Fruit fly (Drosophila melanogaster) whole organism, embryonic: ENCODE measurements around the gene mop.

Experiments
- B-H2 ChIP-seq: fragments of 200-800 bp; sonication (Bioruptor generic); optimal IDR thresholded peaks from 2 replicates; lab custom pipeline; 2018; ENCODE audit warnings: missing biosample characterization, mild to moderate bottlenecking, missing genetic modification characterization
- BEAF-32 ChIP-seq: fragments of 200-800 bp; sonication (Bioruptor generic); optimal IDR thresholded peaks from 3 replicates; lab custom pipeline; 2017; ENCODE audit warnings: missing biosample characterization, missing genetic modification characterization, mild to moderate bottlenecking, moderate library complexity, missing genetic modification reagents
- CG10366 ChIP-seq: fragments of 200-800 bp; sonication (Bioruptor generic); IDR thresholded peaks from 2 replicates; pipeline ENCODE4 v1.3.6; 2022; ENCODE audit warnings: missing biosample characterization, missing genetic modification characterization
- CG13296 ChIP-seq: fragments of 200-800 bp; sonication (Bioruptor generic); optimal IDR thresholded peaks from 3 replicates; lab custom pipeline; 2018; ENCODE audit warnings: missing biosample characterization, mild to moderate bottlenecking, missing genetic modification characterization
- CG14441 ChIP-seq: fragments of 200-800 bp; sonication (Bioruptor generic); IDR thresholded peaks from 2 replicates; pipeline ENCODE4 v1.3.6; 2022; ENCODE audit warnings: missing biosample characterization, missing genetic modification characterization
- CG14965 ChIP-seq: fragments of 200-800 bp; sonication (Bioruptor generic); optimal IDR thresholded peaks from 2 replicates; lab custom pipeline; 2016; ENCODE audit warnings: missing biosample characterization, missing genetic modification characterization, borderline replicate concordance
- CG1529 ChIP-seq: fragments of 200-800 bp; sonication (Bioruptor generic); optimal IDR thresholded peaks from 3 replicates; lab custom pipeline; 2018; ENCODE audit warnings: missing biosample characterization, missing genetic modification characterization
- CG15601 ChIP-seq: fragments of 200-800 bp; sonication (Bioruptor generic); optimal IDR thresholded peaks from 3 replicates; lab custom pipeline; 2019; ENCODE audit warnings: missing biosample characterization, mild to moderate bottlenecking, missing genetic modification characterization, moderate library complexity
- CG17361 ChIP-seq: fragments of 200-800 bp; sonication (Bioruptor generic); IDR thresholded peaks from 3 replicates; pipeline ENCODE4 v1.3.6; 2022; ENCODE audit warnings: missing biosample characterization, missing genetic modification characterization
- CG17829 ChIP-seq: fragments of 200-800 bp; optimal IDR thresholded peaks from 2 replicates; lab custom pipeline; 2019; ENCODE audit warnings: missing biosample characterization, mild to moderate bottlenecking, missing genetic modification characterization, moderate library complexity
- CG1792 ChIP-seq: fragments of 200-800 bp; sonication (Bioruptor generic); optimal IDR thresholded peaks from 2 replicates; lab custom pipeline; 2016; ENCODE audit warnings: missing biosample characterization, missing genetic modification characterization
- CG18764 ChIP-seq: fragments of 200-800 bp; sonication (Bioruptor generic); optimal IDR thresholded peaks from 3 replicates; lab custom pipeline; 2016; ENCODE audit warnings: missing biosample characterization, missing genetic modification characterization
- CG3838 ChIP-seq: fragments of 200-800 bp; sonication (Bioruptor generic); optimal IDR thresholded peaks from 3 replicates; lab custom pipeline; 2016; ENCODE audit warnings: missing biosample characterization, missing genetic modification characterization
- CG4707 ChIP-seq: fragments of 200-800 bp; sonication (Bioruptor generic); optimal IDR thresholded peaks from 2 replicates; lab custom pipeline; 2018; ENCODE audit warnings: missing biosample characterization, mild to moderate bottlenecking, missing genetic modification characterization, moderate library complexity
- CG4820 ChIP-seq: fragments of 200-800 bp; sonication (Bioruptor generic); optimal IDR thresholded peaks from 3 replicates; lab custom pipeline; 2016; ENCODE audit warnings: missing biosample characterization, missing genetic modification characterization
- CG7963 ChIP-seq: fragments of 200-800 bp; sonication (Bioruptor generic); IDR thresholded peaks from 3 replicates; pipeline ENCODE4 v1.3.6; 2022; ENCODE audit warnings: missing biosample characterization, missing genetic modification characterization; ENCODE audit not compliant: partially characterized antibody
- CG8290 ChIP-seq, 3 experiments: fragments of 200-800 bp; sonication (Bioruptor generic); optimal IDR thresholded peaks; 2 replicates each; lab custom pipeline; 2016 to 2019; ENCODE audit warnings: missing biosample characterization in 3 of 3, missing genetic modification characterization in 3 of 3, mild to moderate bottlenecking in 2 of 3, moderate library complexity in 1 of 3
- CG8944 ChIP-seq: fragments of 200-800 bp; sonication (Bioruptor generic); optimal IDR thresholded peaks from 3 replicates; lab custom pipeline; 2016; ENCODE audit warnings: missing biosample characterization, missing genetic modification characterization
- CG9797 ChIP-seq: fragments of 200-800 bp; sonication (Bioruptor generic); optimal IDR thresholded peaks from 3 replicates; lab custom pipeline; 2018; ENCODE audit warnings: missing biosample characterization, mild to moderate bottlenecking, missing genetic modification characterization
- D ChIP-seq, 2 experiments: fragments of 200-800 bp in 1 of 2; fragments of >200 bp in 1 of 2; sonication (Bioruptor generic) in 1 of 2; optimal IDR thresholded peaks; 2 replicates in 1 of 2; 3 replicates in 1 of 2; lab custom pipeline; 2017; ENCODE audit warnings: mild to moderate bottlenecking in 1 of 2, missing biosample characterization in 1 of 2, missing genetic modification characterization in 1 of 2, missing genetic modification reagents in 1 of 2
- Fer1 ChIP-seq: fragments of 200-800 bp; sonication (Bioruptor generic); optimal IDR thresholded peaks from 2 replicates; lab custom pipeline; 2017; ENCODE audit warnings: missing biosample characterization, mild to moderate bottlenecking, missing genetic modification characterization
- Fer2 ChIP-seq: fragments of 200-800 bp; sonication (Bioruptor generic); optimal IDR thresholded peaks from 2 replicates; lab custom pipeline; 2018; ENCODE audit warnings: missing biosample characterization, mild to moderate bottlenecking, missing genetic modification characterization, moderate library complexity
- Hand ChIP-seq: fragments of 200-800 bp; sonication (Bioruptor generic); optimal IDR thresholded peaks from 2 replicates; lab custom pipeline; 2017; ENCODE audit warnings: mild to moderate bottlenecking, missing biosample characterization, missing genetic modification reagents, missing genetic modification characterization
- MESR4 ChIP-seq: fragments of 200-800 bp; sonication (Bioruptor generic); optimal IDR thresholded peaks from 2 replicates; lab custom pipeline; 2018; ENCODE audit warnings: missing biosample characterization, mild to moderate bottlenecking, missing genetic modification characterization, moderate library complexity
- MTF-1 ChIP-seq: fragments of 200-800 bp; sonication (Bioruptor generic); optimal IDR thresholded peaks from 2 replicates; lab custom pipeline; 2018; ENCODE audit warnings: missing biosample characterization, mild to moderate bottlenecking, missing genetic modification characterization, borderline replicate concordance
- Meics ChIP-seq: fragments of 200-800 bp; sonication (Bioruptor generic); optimal IDR thresholded peaks from 2 replicates; lab custom pipeline; 2017; ENCODE audit warnings: missing biosample characterization, mild to moderate bottlenecking, missing genetic modification characterization
- Mrtf ChIP-seq: fragments of 200-800 bp; sonication (Bioruptor generic); IDR thresholded peaks from 3 replicates; pipeline ENCODE4 v1.3.6; 2022; ENCODE audit warnings: missing biosample characterization, missing genetic modification characterization
- Myb ChIP-seq: fragments of 200-800 bp; sonication (Bioruptor generic); optimal IDR thresholded peaks from 2 replicates; lab custom pipeline; 2016; ENCODE audit warnings: missing biosample characterization, missing genetic modification characterization
- NC2β ChIP-seq: fragments of 200-800 bp; sonication (Bioruptor generic); optimal IDR thresholded peaks from 2 replicates; lab custom pipeline; 2016; ENCODE audit warnings: missing biosample characterization, missing genetic modification characterization
- NfI ChIP-seq: fragments of 200-800 bp; sonication (Bioruptor generic); optimal IDR thresholded peaks from 3 replicates; lab custom pipeline; 2018; ENCODE audit warnings: missing biosample characterization, mild to moderate bottlenecking, missing genetic modification characterization, moderate library complexity
- Oli ChIP-seq: fragments of 200-800 bp; sonication (Bioruptor generic); optimal IDR thresholded peaks from 2 replicates; lab custom pipeline; 2018; ENCODE audit warnings: missing biosample characterization, mild to moderate bottlenecking, missing genetic modification characterization, moderate library complexity
- Optix ChIP-seq: fragments of 200-800 bp; sonication (Bioruptor generic); IDR thresholded peaks from 3 replicates; pipeline ENCODE4 v1.3.6; 2022; ENCODE audit warnings: missing biosample characterization, missing genetic modification characterization
- btn ChIP-seq: fragments of 200-800 bp; sonication (Bioruptor generic); optimal IDR thresholded peaks from 2 replicates; lab custom pipeline; 2016; ENCODE audit warnings: missing biosample characterization, missing genetic modification characterization
- emc ChIP-seq: fragments of 200-800 bp; sonication (Bioruptor generic); optimal IDR thresholded peaks from 2 replicates; lab custom pipeline; 2016; ENCODE audit warnings: missing biosample characterization, missing genetic modification characterization
- eve ChIP-seq, 2 experiments: fragments of >200 bp; optimal IDR thresholded peaks; 2 replicates each; lab custom pipeline; 2017; ENCODE audit warnings: missing biosample characterization in 2 of 2, missing genetic modification characterization in 2 of 2
- grn ChIP-seq: fragments of 200-800 bp; sonication (Bioruptor generic); optimal IDR thresholded peaks from 3 replicates; lab custom pipeline; 2017; ENCODE audit warnings: missing biosample characterization, missing genetic modification characterization
- hth ChIP-seq: fragments of >200 bp; optimal IDR thresholded peaks from 2 replicates; lab custom pipeline; 2017; ENCODE audit warnings: inconsistent platforms
- lbe ChIP-seq: fragments of 200-800 bp; sonication (Bioruptor generic); optimal IDR thresholded peaks from 2 replicates; lab custom pipeline; 2016; ENCODE audit warnings: missing biosample characterization, mild to moderate bottlenecking, missing genetic modification characterization
- lov ChIP-seq, 2 experiments: fragments of 200-800 bp in 1 of 2; fragments of >200 bp in 1 of 2; sonication (Bioruptor generic) in 1 of 2; IDR thresholded peaks in 1 of 2; optimal IDR thresholded peaks in 1 of 2; 2 replicates in 1 of 2; 3 replicates in 1 of 2; pipeline versions ENCODE4 v1.3.6 to Lab custom; 2017 to 2022; ENCODE audit warnings: missing biosample characterization in 1 of 2, missing genetic modification characterization in 1 of 2
- nerfin-2 ChIP-seq: fragments of 200-800 bp; sonication (Bioruptor generic); IDR thresholded peaks from 2 replicates; pipeline ENCODE4 v1.3.6; 2022; ENCODE audit warnings: missing biosample characterization, missing genetic modification characterization; ENCODE audit not compliant: partially characterized antibody
- pb ChIP-seq: fragments of 200-800 bp; sonication (Bioruptor generic); optimal IDR thresholded peaks from 3 replicates; lab custom pipeline; 2016; ENCODE audit warnings: missing biosample characterization, missing genetic modification characterization
- psq ChIP-seq: fragments of 200-800 bp; sonication (Bioruptor generic); optimal IDR thresholded peaks from 2 replicates; lab custom pipeline; 2017; ENCODE audit warnings: missing biosample characterization, missing genetic modification characterization
- pum ChIP-seq: fragments of 200-800 bp; sonication (Bioruptor generic); optimal IDR thresholded peaks from 2 replicates; lab custom pipeline; 2016; ENCODE audit warnings: missing biosample characterization, missing genetic modification characterization
- run ChIP-seq: fragments of 200-800 bp; sonication (Bioruptor generic); optimal IDR thresholded peaks from 3 replicates; lab custom pipeline; 2018; ENCODE audit warnings: missing biosample characterization, mild to moderate bottlenecking, missing genetic modification characterization
- slou ChIP-seq: fragments of 200-800 bp; sonication (Bioruptor generic); optimal IDR thresholded peaks from 3 replicates; lab custom pipeline; 2016; ENCODE audit warnings: missing biosample characterization, missing genetic modification characterization
- tup ChIP-seq: fragments of 200-800 bp; sonication (Bioruptor generic); optimal IDR thresholded peaks from 2 replicates; lab custom pipeline; 2016; ENCODE audit warnings: missing biosample characterization, mild to moderate bottlenecking, missing genetic modification characterization, moderate library complexity
- wor ChIP-seq: fragments of 200-800 bp; sonication (Bioruptor generic); IDR thresholded peaks from 2 replicates; pipeline ENCODE4 v1.3.6; 2022; ENCODE audit warnings: missing biosample characterization, missing genetic modification characterization

Gene mop

DNA sequence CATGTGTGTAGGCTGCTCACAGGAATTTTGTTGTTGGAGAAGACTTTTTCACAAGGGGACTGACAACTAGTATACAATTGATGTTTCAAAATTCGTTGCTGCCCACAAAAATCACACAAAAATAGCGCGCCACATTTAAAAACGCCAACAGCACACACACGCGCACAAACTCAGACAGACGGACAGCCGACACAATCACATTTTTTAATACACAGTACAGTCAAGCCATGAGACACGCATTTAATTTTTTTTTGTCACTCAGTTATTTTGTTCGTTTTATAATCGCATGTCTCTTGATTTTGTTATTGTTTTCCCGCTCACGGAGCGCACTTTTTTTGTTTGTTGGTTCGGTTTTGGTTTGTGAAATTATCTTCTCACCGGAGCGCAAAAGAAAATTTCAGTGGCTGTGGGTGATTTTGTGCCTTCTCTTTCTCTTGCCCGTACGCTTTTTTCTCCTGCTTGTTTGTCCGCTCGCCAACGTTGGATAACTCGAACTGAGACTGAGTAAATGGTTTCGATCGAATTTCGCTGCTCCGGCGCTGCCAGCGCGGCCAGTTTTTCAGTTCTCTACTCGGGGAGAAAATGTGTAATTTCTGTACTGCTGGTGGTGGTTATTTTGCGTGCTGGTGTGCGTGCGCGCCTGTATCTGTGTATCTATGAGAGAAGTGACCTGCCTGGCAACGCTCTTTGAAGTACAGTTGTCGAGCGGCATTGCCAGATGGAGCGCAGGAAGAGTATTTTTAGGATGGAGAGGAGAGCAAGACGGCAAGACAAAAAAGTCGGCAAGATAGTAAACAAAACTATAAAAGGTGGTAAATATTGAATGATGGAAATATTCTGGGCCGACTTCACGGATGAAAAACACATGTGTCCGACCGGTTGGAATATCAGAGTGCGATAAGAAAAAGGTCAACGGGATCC is 18.2 kb downstream of the mop start, which contains the start of gene CG42507 (continued):
- TF ChIP-seq CG4707 (GFP tag; lab: Kevin White, UChicago) (peak; percentile 46), MTF-1 (GFP tag; lab: Kevin White, UChicago) (peak; percentile 72), CG15601 (tag; lab: Kevin White, UChicago) (peak; percentile 50), lov (optimal IDR thresholded peaks at IDR 0.05; lab: Kevin White, UChicago) (no peak), lov (GFP tag; IDR thresholded peaks at IDR 0.05; lab: Robert Waterston, UW) (0 out of 3 replicates have a peak, but pooled peaks have one; percentile 29), Myb (GFP tag; lab: Kevin White, UChicago) (no peak), CG14965 (GFP tag; lab: Kevin White, UChicago) (no peak), Optix (GFP tag; lab: Robert Waterston, UW) (no peak), grn (GFP tag; lab: Kevin White, UChicago) (peak; percentile 56), Fer2 (tag; lab: Kevin White, UChicago) (no peak), Meics (peak; percentile 34), Oli (tag; lab: Kevin White, UChicago) (no peak), nerfin-2 (GFP tag; lab: Robert Waterston, UW) (no peak), btn (GFP tag; lab: Kevin White, UChicago) (no peak), pum (GFP tag; lab: Kevin White, UChicago) (no peak), wor (no peak), CG10366 (no peak), CG7963 (no peak), hth (no peak), eve (GFP tag; optimal IDR thresholded peaks at IDR 0.05; lab: Kevin White, UChicago) (no peak), CG8944 (GFP tag; lab: Kevin White, UChicago) (no peak), slou (GFP tag; lab: Kevin White, UChicago) (no peak), emc (GFP tag; lab: Kevin White, UChicago) (no peak), MESR4 (peak; percentile 3), NC2β (GFP tag; lab: Kevin White, UChicago) (no peak), CG13296 (peak; percentile 77), BEAF-32 (GFP tag; lab: Kevin White, UChicago) (peak; percentile 25), CG14441 (GFP tag; lab: Robert Waterston, UW) (0 out of 2 replicates have a peak, but pooled peaks have one; percentile 9), psq (GFP tag; lab: Kevin White, UChicago) (no peak), B-H2 (GFP tag; lab: Kevin White, UChicago) (peak; percentile 83), pb (GFP tag; lab: Kevin White, UChicago) (no peak), CG1529 (GFP tag; lab: Kevin White, UChicago) (peak; percentile 25), run (no peak), tup (no peak), CG17829 (tag; lab: Kevin White, UChicago) (peak; percentile 25), CG18764 (GFP tag; lab: Kevin White, UChicago) (no peak), NfI (GFP tag; lab: Kevin White, UChicago) (peak; percentile 48), CG9797 (GFP tag; lab: Kevin White, UChicago) (no peak), CG1792 (GFP tag; lab: Kevin White, UChicago) (no peak), CG4820 (GFP tag; lab: Kevin White, UChicago) (no peak), CG17361 (no peak), lbe (GFP tag; lab: Kevin White, UChicago) (peak; percentile 66), CG8290 (GFP tag; optimal IDR thresholded peaks at IDR 0.05; lab: Kevin White, UChicago) (peak; percentile 20), CG8290 (tag; optimal IDR thresholded peaks at IDR 0.05; lab: Kevin White, UChicago) (peak; percentile 54 to 70), D (optimal IDR thresholded peaks at IDR 0.05; lab: Kevin White, UChicago) (no peak), D (GFP tag; optimal IDR thresholded peaks at IDR 0.05; lab: Kevin White, UChicago) (no peak), Hand (GFP tag; lab: Kevin White, UChicago) (no peak), Fer1 (GFP tag; lab: Kevin White, UChicago) (peak; percentile 39), CG3838 (no peak), Mrtf (GFP tag; lab: Robert Waterston, UW) (no peak)
